Fruit fly (Drosophila melanogaster) whole organism, prepupa: Measurements from ENCODE around the gene Bug22.

Experiments
- CG10631 ChIP-seq: fragments of 200-800 bp; sonication (Bioruptor generic); optimal IDR thresholded peaks from 2 replicates; lab custom pipeline; 2016; ENCODE audit warnings: missing biosample characterization, missing genetic modification characterization
- CG16779 ChIP-seq: fragments of 200-800 bp; sonication (Bioruptor generic); optimal IDR thresholded peaks from 3 replicates; lab custom pipeline; 2017; ENCODE audit warnings: missing biosample characterization, mild to moderate bottlenecking, missing genetic modification characterization
- CG8632 ChIP-seq: fragments of 200-800 bp; sonication (Bioruptor generic); optimal IDR thresholded peaks from 3 replicates; lab custom pipeline; 2016; ENCODE audit warnings: missing biosample characterization, missing genetic modification characterization
- Ets96B ChIP-seq: fragments of 200-800 bp; optimal IDR thresholded peaks from 2 replicates; lab custom pipeline; 2019; ENCODE audit warnings: missing biosample characterization, mild to moderate bottlenecking, missing genetic modification characterization, moderate library complexity
- pdm3 ChIP-seq: fragments of 200-800 bp; sonication (Bioruptor generic); optimal IDR thresholded peaks from 3 replicates; lab custom pipeline; 2016; ENCODE audit warnings: missing biosample characterization, missing genetic modification characterization

DNA sequence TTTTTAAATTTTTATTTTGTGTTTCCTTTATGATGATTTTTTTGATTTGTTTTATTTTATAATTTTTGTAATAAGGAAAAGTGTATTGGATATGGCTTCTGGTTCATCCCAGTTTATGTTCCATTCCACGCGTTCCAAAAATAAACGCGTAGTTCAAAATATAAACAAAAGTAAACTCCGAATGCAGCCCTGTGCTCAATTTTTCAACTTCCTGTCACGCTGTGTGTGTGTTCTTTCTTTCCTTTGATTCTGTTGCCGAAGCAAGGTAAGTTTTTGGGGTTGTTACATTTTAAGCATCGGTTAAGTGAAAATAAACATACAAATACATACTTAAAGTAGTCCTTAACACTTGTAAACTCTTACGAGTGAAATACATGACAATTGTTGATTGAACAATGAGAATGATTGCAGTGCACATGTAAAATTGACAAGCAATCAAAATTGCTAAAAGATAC is 22.6 kb downstream of the Bug22 start, which contains the start of the genes Ip259 and RpS27A:
- TF ChIP-seq CG8632 (GFP tag; lab: Kevin White, UChicago) (peak; percentile 32), CG10631 (GFP tag; lab: Kevin White, UChicago) (no peak), pdm3 (no peak), CG16779 (no peak), Ets96B (tag; lab: Kevin White, UChicago) (peak; percentile 37)
